Worm (Caenorhabditis elegans): ENCODE results near the gene C49C3.9.
A peak's percentile ranks its signal among the peaks of the same experiment; 100 is the strongest.

Gene C49C3.9

DNA sequence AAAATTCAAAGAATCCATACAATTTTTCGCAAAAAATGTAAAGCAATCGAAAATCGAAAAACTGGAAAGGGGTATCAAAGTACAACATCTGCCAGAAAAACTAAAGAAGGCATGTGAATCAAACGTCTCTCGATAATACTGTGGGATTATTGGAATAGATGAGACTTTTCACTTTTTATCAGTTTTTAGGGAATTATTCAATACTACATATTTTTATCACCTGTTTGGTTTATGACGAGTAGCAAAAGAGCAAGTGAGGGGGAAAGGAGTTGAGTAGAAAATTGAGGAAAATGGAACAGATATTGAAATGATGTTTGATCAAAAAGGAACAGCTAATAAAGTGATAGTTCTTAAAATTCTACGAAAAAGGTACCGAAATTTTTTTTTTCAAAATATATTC, 49.0 kb downstream of the C49C3.9 start:
- TF ChIP-seq pqm-1 (tag; optimal IDR thresholded peaks at IDR 0.05), result peak; percentile 14
- TF ChIP-seq dmd-6 (GFP tag; IDR thresholded peaks at IDR 0.05), result 0 out of 2 replicates have a peak, but pooled peaks have one; percentile 26
- peak; percentile 53 for TF ChIP-seq aha-1 (tag)
- TF ChIP-seq zfp-3 (GFP tag; conservative IDR thresholded peaks at IDR 0.05), result no peak
- TF ChIP-seq ceh-44 (GFP tag; IDR thresholded peaks at IDR 0.05), result no peak
- TF ChIP-seq dve-1 (tag; optimal IDR thresholded peaks at IDR 0.05; ENCODE audit: insufficient read depth), result peak; percentile 37

DNA sequence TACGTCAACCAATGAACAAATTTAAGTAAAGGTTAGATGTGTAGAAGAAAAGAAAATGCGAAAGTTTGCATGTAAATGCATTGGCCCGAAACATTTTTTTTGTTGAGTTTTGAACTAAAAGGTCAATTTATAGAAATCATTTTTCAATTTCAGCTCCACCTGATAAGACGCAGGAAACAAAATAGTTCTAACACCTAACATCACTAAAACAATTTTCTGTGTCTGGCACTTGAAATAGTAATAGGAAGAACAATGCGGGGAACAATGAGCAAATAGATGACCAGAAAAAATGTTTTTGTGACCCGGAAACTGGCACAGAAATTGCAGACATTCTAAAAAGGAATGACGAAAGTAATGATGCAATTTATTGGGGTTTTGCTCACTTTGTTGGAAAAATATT, 49.8 kb downstream of the C49C3.9 start:
- TF ChIP-seq tra-1 (GFP tag; IDR thresholded peaks at IDR 0.05) (no peak), mdt-29 (GFP tag; IDR thresholded peaks at IDR 0.05) (no peak), saeg-2 (GFP tag; IDR thresholded peaks at IDR 0.05) (no peak), dve-1 (tag; optimal IDR thresholded peaks at IDR 0.05; ENCODE audit: insufficient read depth) (peak; percentile 42), arid-1 (GFP tag; conservative IDR thresholded peaks at IDR 0.05) (no peak), pha-4 (GFP tag; IDR thresholded peaks at IDR 0.05) (no peak), pha-4 (tag; optimal IDR thresholded peaks at IDR 0.05) (no peak), lin-1 (GFP tag; IDR thresholded peaks at IDR 0.05) (no peak), hlh-30 (tag; optimal IDR thresholded peaks at IDR 0.05; ENCODE audit: insufficient read depth) (no peak), daf-16 (GFP tag; optimal IDR thresholded peaks at IDR 0.05) (no peak), daf-16 (tag; optimal IDR thresholded peaks at IDR 0.05) (peak; percentile 48), vab-7 (GFP tag; IDR thresholded peaks at IDR 0.05) (no peak), zfp-3 (GFP tag; conservative IDR thresholded peaks at IDR 0.05) (no peak), rbr-2 (tag; optimal IDR thresholded peaks at IDR 0.05) (no peak), nhr-10 (tag; optimal IDR thresholded peaks at IDR 0.05) (no peak), madf-5 (GFP tag; IDR thresholded peaks at IDR 0.05) (no peak), lin-29 (GFP tag; IDR thresholded peaks at IDR 0.05) (no peak), dmd-9 (GFP tag; IDR thresholded peaks at IDR 0.05) (no peak), dmd-6 (GFP tag; IDR thresholded peaks at IDR 0.05) (peak; percentile 15; the same call in 1 of the 2 replicates), lir-3 (tag; optimal IDR thresholded peaks at IDR 0.05) (no peak), spr-3 (GFP tag; optimal IDR thresholded peaks at IDR 0.05) (no peak), aha-1 (tag) (peak; percentile 82), ztf-7 (tag; optimal IDR thresholded peaks at IDR 0.05) (no peak), nhr-111 (GFP tag; optimal IDR thresholded peaks at IDR 0.05) (no peak), ctbp-1 (GFP tag; IDR thresholded peaks at IDR 0.05) (no peak), mep-1 (tag; optimal IDR thresholded peaks at IDR 0.05) (peak; percentile 26), duxl-1 (tag; optimal IDR thresholded peaks at IDR 0.05; ENCODE audit: poor library complexity) (no peak)

DNA sequence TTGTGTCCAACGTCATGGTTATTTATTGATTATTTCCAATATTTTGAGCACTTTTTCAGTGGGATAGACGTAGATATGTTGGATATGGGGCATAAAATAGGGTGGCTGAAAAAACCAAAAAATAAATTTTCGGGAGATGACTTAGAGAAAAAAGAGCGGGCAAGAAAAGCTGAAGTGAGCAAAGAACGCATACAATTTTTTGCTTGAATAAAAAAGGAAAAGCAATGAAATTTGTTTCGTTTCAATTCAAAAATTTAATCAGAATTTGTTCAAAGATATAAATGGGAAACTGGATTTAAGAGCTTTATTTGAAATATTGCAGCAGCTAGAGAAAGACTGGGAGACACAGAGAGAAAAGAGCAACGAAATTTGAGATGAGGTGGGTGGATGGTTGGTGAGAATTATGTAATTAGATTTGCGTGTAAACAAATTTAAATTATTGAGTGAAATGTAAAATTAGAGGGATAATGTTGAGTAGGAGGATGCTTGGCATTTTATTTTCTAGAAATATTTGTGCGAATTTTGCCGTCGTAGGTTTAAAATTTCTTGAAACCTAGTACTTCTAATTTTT, 50.4 kb downstream of the C49C3.9 start, which contains the start of the genes T28F3.11 and slc-17.4:
T28F3.11 (minus strand) TSS at position 51 of the 571 bp plus-strand sequence.
slc-17.4 (minus strand) TSS at position 105 of the 571 bp plus-strand sequence.
- no peak for TF ChIP-seq ceh-44 (GFP tag; IDR thresholded peaks at IDR 0.05)
- TF ChIP-seq unc-62 (GFP tag; optimal IDR thresholded peaks at IDR 0.05 in 1 of 2), result peak in 1 of 2 experiments; percentile 16
- no peak for TF ChIP-seq unc-62 (tag; optimal IDR thresholded peaks at IDR 0.05)
